Fruit fly (Drosophila melanogaster) whole organism, prepupa: ENCODE results near the gene Vps29.

ENCODE experiments used
- Blimp-1 ChIP-seq: fragments of 200-800 bp; sonication (Bioruptor generic); optimal IDR thresholded peaks from 3 replicates; lab custom pipeline; 2017; ENCODE audit warnings: missing biosample characterization, missing genetic modification characterization, mild to moderate bottlenecking, moderate library complexity, missing genetic modification reagents
- CG10631 ChIP-seq: fragments of 200-800 bp; sonication (Bioruptor generic); optimal IDR thresholded peaks from 2 replicates; lab custom pipeline; 2016; ENCODE audit warnings: missing biosample characterization, missing genetic modification characterization
- CG10669 ChIP-seq: fragments of 200-800 bp; sonication (Bioruptor generic); optimal IDR thresholded peaks from 3 replicates; lab custom pipeline; 2018; ENCODE audit warnings: missing biosample characterization, mild to moderate bottlenecking, missing genetic modification characterization, moderate library complexity
- CG11294 ChIP-seq: fragments of 200-800 bp; sonication (Bioruptor generic); IDR thresholded peaks from 2 replicates; pipeline ENCODE4 v1.3.6; 2022; ENCODE audit warnings: missing biosample characterization, missing genetic modification characterization
- CG11902 ChIP-seq: fragments of 200-800 bp; sonication (Bioruptor generic); optimal IDR thresholded peaks from 3 replicates; lab custom pipeline; 2016; ENCODE audit warnings: missing biosample characterization, missing genetic modification characterization
- CG15336 ChIP-seq: fragments of 200-800 bp; sonication (Bioruptor generic); IDR thresholded peaks from 2 replicates; pipeline ENCODE4 v1.3.6; 2022; ENCODE audit warnings: missing biosample characterization, missing genetic modification characterization
- CG1621 ChIP-seq: fragments of 200-800 bp; sonication (Bioruptor generic); optimal IDR thresholded peaks from 3 replicates; lab custom pipeline; 2018; ENCODE audit warnings: missing biosample characterization, mild to moderate bottlenecking, missing genetic modification characterization
- CG16779 ChIP-seq: fragments of 200-800 bp; sonication (Bioruptor generic); optimal IDR thresholded peaks from 3 replicates; lab custom pipeline; 2017; ENCODE audit warnings: missing biosample characterization, mild to moderate bottlenecking, missing genetic modification characterization
- CG3032 ChIP-seq: fragments of 200-800 bp; optimal IDR thresholded peaks from 2 replicates; lab custom pipeline; 2019; ENCODE audit warnings: missing biosample characterization, mild to moderate bottlenecking, missing genetic modification characterization, moderate library complexity
- CG31627 ChIP-seq: fragments of 200-800 bp; sonication (Bioruptor generic); optimal IDR thresholded peaks from 3 replicates; lab custom pipeline; 2016; ENCODE audit warnings: missing biosample characterization, missing genetic modification characterization
- CG34406 ChIP-seq: fragments of 200-800 bp; sonication (Bioruptor generic); optimal IDR thresholded peaks from 3 replicates; lab custom pipeline; 2016; ENCODE audit warnings: missing biosample characterization, missing genetic modification characterization
- CG3919 ChIP-seq: fragments of 200-800 bp; sonication (Bioruptor generic); optimal IDR thresholded peaks from 3 replicates; lab custom pipeline; 2016; ENCODE audit warnings: missing biosample characterization, missing genetic modification characterization
- CG4318 ChIP-seq: fragments of 200-800 bp; sonication (Bioruptor generic); optimal IDR thresholded peaks from 3 replicates; lab custom pipeline; 2017; ENCODE audit warnings: missing biosample characterization, mild to moderate bottlenecking, missing genetic modification characterization
- CG6808 ChIP-seq: fragments of 200-800 bp; sonication (Bioruptor generic); optimal IDR thresholded peaks from 3 replicates; lab custom pipeline; 2017; ENCODE audit warnings: missing biosample characterization, missing genetic modification characterization, mild to moderate bottlenecking, moderate library complexity, missing genetic modification reagents
- CG8119 ChIP-seq: fragments of 200-800 bp; sonication (Bioruptor generic); IDR thresholded peaks from 3 replicates; pipeline ENCODE4 v1.3.6; 2022; ENCODE audit warnings: missing biosample characterization, missing genetic modification characterization
- CG8319 ChIP-seq: fragments of 200-800 bp; sonication (Bioruptor generic); optimal IDR thresholded peaks from 3 replicates; lab custom pipeline; 2016; ENCODE audit warnings: missing biosample characterization, missing genetic modification characterization
- CG8632 ChIP-seq: fragments of 200-800 bp; sonication (Bioruptor generic); optimal IDR thresholded peaks from 3 replicates; lab custom pipeline; 2016; ENCODE audit warnings: missing biosample characterization, missing genetic modification characterization
- Eip75B ChIP-seq: fragments of 200-800 bp; sonication (Bioruptor generic); optimal IDR thresholded peaks from 3 replicates; lab custom pipeline; 2016; ENCODE audit warnings: missing biosample characterization, missing genetic modification characterization
- Eip78C ChIP-seq: fragments of 200-800 bp; sonication (Bioruptor generic); peaks from one replicate; lab custom pipeline; 2016; ENCODE audit warnings: missing biosample characterization, missing genetic modification characterization
- Eip93F ChIP-seq: fragments of 200-800 bp; sonication (Bioruptor generic); optimal IDR thresholded peaks from 2 replicates; lab custom pipeline; 2016; ENCODE audit warnings: missing biosample characterization, mild to moderate bottlenecking, missing genetic modification characterization
- Ets21C ChIP-seq: fragments of 200-800 bp; sonication (Bioruptor generic); optimal IDR thresholded peaks from 3 replicates; lab custom pipeline; 2016; ENCODE audit warnings: missing biosample characterization, missing genetic modification characterization
- Ets96B ChIP-seq: fragments of 200-800 bp; optimal IDR thresholded peaks from 2 replicates; lab custom pipeline; 2019; ENCODE audit warnings: missing biosample characterization, mild to moderate bottlenecking, missing genetic modification characterization, moderate library complexity
- Gug ChIP-seq: fragments of 200-800 bp; sonication (Bioruptor generic); IDR thresholded peaks from 2 replicates; pipeline ENCODE4 v1.3.6; 2022; ENCODE audit warnings: missing biosample characterization, missing genetic modification characterization
- Hr38 ChIP-seq: sonication (Bioruptor generic); optimal IDR thresholded peaks from 2 replicates; lab custom pipeline; 2016; ENCODE audit warnings: missing biosample characterization, missing genetic modification characterization
- Hr39 ChIP-seq: fragments of 200-800 bp; sonication (Bioruptor generic); optimal IDR thresholded peaks from 2 replicates; lab custom pipeline; 2016; ENCODE audit warnings: missing biosample characterization, missing genetic modification characterization
- Hr4 ChIP-seq: fragments of 200-800 bp; sonication (Bioruptor generic); optimal IDR thresholded peaks from 3 replicates; lab custom pipeline; 2016; ENCODE audit warnings: missing biosample characterization, missing genetic modification characterization
- Lpt ChIP-seq: fragments of 200-800 bp; sonication (Bioruptor generic); optimal IDR thresholded peaks from 3 replicates; lab custom pipeline; 2016; ENCODE audit warnings: missing biosample characterization, missing genetic modification characterization
- Met ChIP-seq: fragments of 200-800 bp; sonication (Bioruptor generic); optimal IDR thresholded peaks from 3 replicates; lab custom pipeline; 2016; ENCODE audit warnings: missing biosample characterization, missing genetic modification characterization
- Sox102F ChIP-seq: fragments of 200-800 bp; sonication (Bioruptor generic); optimal IDR thresholded peaks from 2 replicates; lab custom pipeline; 2016; ENCODE audit warnings: missing biosample characterization, mild to moderate bottlenecking, missing genetic modification characterization
- achi ChIP-seq: fragments of 200-800 bp; sonication (Bioruptor generic); optimal IDR thresholded peaks from 3 replicates; lab custom pipeline; 2016; ENCODE audit warnings: missing biosample characterization, missing genetic modification characterization
- cyc ChIP-seq: fragments of 200-800 bp; sonication (Bioruptor generic); optimal IDR thresholded peaks from 3 replicates; lab custom pipeline; 2016; ENCODE audit warnings: missing biosample characterization, missing genetic modification characterization
- dac ChIP-seq: fragments of 200-800 bp; sonication (Bioruptor generic); optimal IDR thresholded peaks from 2 replicates; lab custom pipeline; 2017; ENCODE audit warnings: missing biosample characterization, mild to moderate bottlenecking, missing genetic modification characterization
- dsx ChIP-seq: fragments of 200-800 bp; optimal IDR thresholded peaks from 3 replicates; lab custom pipeline; 2019; ENCODE audit warnings: missing biosample characterization, mild to moderate bottlenecking, missing genetic modification characterization, moderate library complexity; ENCODE audit not compliant: poor library complexity, severe bottlenecking
- eg ChIP-seq: fragments of 200-800 bp; sonication (Bioruptor generic); IDR thresholded peaks from 3 replicates; pipeline ENCODE4 v1.3.6; 2022; ENCODE audit warnings: missing biosample characterization, missing genetic modification characterization
- esn ChIP-seq: fragments of 200-800 bp; sonication (Bioruptor generic); optimal IDR thresholded peaks from 2 replicates; lab custom pipeline; 2016; ENCODE audit warnings: missing biosample characterization, mild to moderate bottlenecking, missing genetic modification characterization, moderate library complexity
- fd85E ChIP-seq: fragments of 200-800 bp; sonication (Bioruptor generic); optimal IDR thresholded peaks from 3 replicates; lab custom pipeline; 2016; ENCODE audit warnings: missing biosample characterization, missing genetic modification characterization
- lz ChIP-seq: fragments of 200-800 bp; sonication (Bioruptor generic); optimal IDR thresholded peaks from 3 replicates; lab custom pipeline; 2016; ENCODE audit warnings: missing biosample characterization, missing genetic modification characterization
- salr ChIP-seq, 2 experiments: fragments of 200-800 bp; sonication (Bioruptor generic); optimal IDR thresholded peaks; 3 replicates each; lab custom pipeline; 2016 to 2018; ENCODE audit warnings: missing biosample characterization in 2 of 2, missing genetic modification characterization in 2 of 2, mild to moderate bottlenecking in 1 of 2
- spab ChIP-seq: fragments of 200-800 bp; sonication (Bioruptor generic); optimal IDR thresholded peaks from 2 replicates; lab custom pipeline; 2017; ENCODE audit warnings: missing biosample characterization, mild to moderate bottlenecking, missing genetic modification characterization, missing genetic modification reagents
- vri ChIP-seq: fragments of 200-800 bp; sonication (Bioruptor generic); optimal IDR thresholded peaks from 3 replicates; lab custom pipeline; 2016; ENCODE audit warnings: missing biosample characterization, mild to moderate bottlenecking, missing genetic modification characterization

The Vps29 gene

dm6 chr2L:1172704-1173107 is 22.1 kb downstream of the Vps29 start, which contains the start of the genes Charon and CG4887 (continued):
- peak in 1 of 2 experiments; percentile 29 for TF ChIP-seq salr (GFP tag; optimal IDR thresholded peaks at IDR 0.05; lab: Kevin White, UChicago)
- peak; percentile 76 for TF ChIP-seq Gug
- TF ChIP-seq Hr4 (GFP tag; lab: Kevin White, UChicago), result no peak
- no peak for TF ChIP-seq CG10631 (GFP tag; lab: Kevin White, UChicago)
- no peak for TF ChIP-seq CG10669 (GFP tag; lab: Kevin White, UChicago)
- peak; percentile 25 for TF ChIP-seq Hr38
- no peak for TF ChIP-seq spab
- TF ChIP-seq Blimp-1 (GFP tag; lab: Kevin White, UChicago), result no peak
- no peak for TF ChIP-seq CG4318 (GFP tag; lab: Kevin White, UChicago)
- no peak for TF ChIP-seq Eip93F (GFP tag; lab: Kevin White, UChicago)

DNA sequence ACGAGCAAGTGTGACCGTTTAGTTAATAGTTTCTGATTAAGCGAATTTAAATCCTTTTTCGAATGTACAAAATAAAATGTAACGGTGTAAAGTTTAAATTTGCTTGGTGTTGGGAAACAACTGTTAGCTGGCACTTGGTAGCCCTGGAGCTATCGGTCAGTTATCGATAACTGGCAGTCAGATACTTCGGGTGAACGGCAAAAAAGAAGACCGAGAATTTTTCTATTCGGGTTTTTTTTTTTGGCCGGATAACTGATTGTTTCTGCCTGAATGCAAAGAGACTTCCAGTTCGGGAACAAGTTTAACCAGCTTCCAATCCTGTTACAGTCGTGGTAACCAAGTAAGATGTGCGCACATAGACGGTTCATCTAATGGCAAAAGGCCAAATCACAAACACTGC is 27.0 kb downstream of the Vps29 start, which contains the start of gene CG4896:
TSS of gene CG4896 (plus strand) at position 169 of the 400 bp plus-strand sequence.
- TF ChIP-seq Ets21C (GFP tag; lab: Kevin White, UChicago), result no peak
- TF ChIP-seq esn (GFP tag; lab: Kevin White, UChicago), result peak; percentile 22
- 0 out of 3 replicates have a peak, but pooled peaks have one; percentile 13 for TF ChIP-seq CG8119 (GFP tag; lab: Robert Waterston, UW)
- peak; percentile 33; the same call in 1 of the 3 replicates for TF ChIP-seq eg
- TF ChIP-seq CG15336 (GFP tag; lab: Robert Waterston, UW), result peak; percentile 16; the same call in 1 of the 2 replicates
- TF ChIP-seq, all 60 proteins: peak for 4

dm6 chr2L:1183799-1184198 is 33.2 kb downstream of the Vps29 start, which contains the start of the genes CG5126 and Tgt:
CG5126 (minus strand) TSS chr2L:1184020.
Tgt (plus strand) TSS chr2L:1184065.
- TF ChIP-seq cyc (GFP tag; lab: Kevin White, UChicago) (no peak), CG1621 (peak; percentile 94), CG15336 (GFP tag; lab: Robert Waterston, UW) (no peak), Hr39 (GFP tag; lab: Kevin White, UChicago) (no peak), CG4318 (GFP tag; lab: Kevin White, UChicago) (no peak), Met (GFP tag; lab: Kevin White, UChicago) (no peak), CG16779 (tag; lab: Kevin White, UChicago) (no peak)
- TF ChIP-seq, all 60 proteins: peak for 1

- TF ChIP-seq cyc (GFP tag; lab: Kevin White, UChicago) (peak; percentile 76), salr (GFP tag; optimal IDR thresholded peaks at IDR 0.05; lab: Kevin White, UChicago) (peak in 1 of 2 experiments; percentile 6), Met (GFP tag; lab: Kevin White, UChicago) (no peak), CG11294 (peak; percentile 83), CG31627 (peak; percentile 69), CG8319 (GFP tag; lab: Kevin White, UChicago) (peak; percentile 49), CG11902 (peak; percentile 42), Hr39 (GFP tag; lab: Kevin White, UChicago) (no peak), eg (peak; percentile 95), Hr38 (no peak), CG15336 (GFP tag; lab: Robert Waterston, UW) (peak; percentile 86), Eip93F (GFP tag; lab: Kevin White, UChicago) (no peak), vri (GFP tag; lab: Kevin White, UChicago) (no peak), Sox102F (GFP tag; lab: Kevin White, UChicago) (no peak), CG3032 (tag; lab: Kevin White, UChicago) (peak; percentile 84), lz (GFP tag; lab: Kevin White, UChicago) (peak; percentile 81), Eip75B (GFP tag; lab: Kevin White, UChicago) (no peak), CG8632 (peak; percentile 70), CG4318 (GFP tag; lab: Kevin White, UChicago) (no peak), CG3919 (GFP tag; lab: Kevin White, UChicago) (peak; percentile 83), esn (GFP tag; lab: Kevin White, UChicago) (peak; percentile 87), CG6808 (GFP tag; lab: Kevin White, UChicago) (no peak), Ets96B (tag; lab: Kevin White, UChicago) (peak; percentile 81), Eip78C (peak; percentile 95), CG1621 (peak; percentile 44), CG34406 (GFP tag; lab: Kevin White, UChicago) (no peak), achi (GFP tag; lab: Kevin White, UChicago) (peak; percentile 72), dac (GFP tag; lab: Kevin White, UChicago) (peak; percentile 22), spab (peak; percentile 65), dsx (GFP tag; lab: Kevin White, UChicago) (peak; percentile 76), fd85E (no peak), Lpt (GFP tag; lab: Kevin White, UChicago) (peak; percentile 65), CG8119 (GFP tag; lab: Robert Waterston, UW) (peak; percentile 88), CG16779 (tag; lab: Kevin White, UChicago) (peak; percentile 66)
These were observed 35.3 kb downstream of the Vps29 start, which contains the start of gene CG5001 for dm6 chr2L:1185642-1186497. CG5001 (plus strand) TSS chr2L:1185757.
